Fruit fly (Drosophila melanogaster) whole organism, embryonic: ENCODE measurements around the gene CG5355.

Source experiments
- CG2120 ChIP-seq: fragments of 200-800 bp; sonication (Bioruptor generic); optimal IDR thresholded peaks from 3 replicates; lab custom pipeline; 2016; ENCODE audit warnings: missing biosample characterization, missing genetic modification characterization
- CG2678 ChIP-seq: fragments of 200-800 bp; sonication (Bioruptor generic); optimal IDR thresholded peaks from 3 replicates; lab custom pipeline; 2019; ENCODE audit warnings: missing biosample characterization, mild to moderate bottlenecking, missing genetic modification characterization, moderate library complexity
- CoRest ChIP-seq: fragments of 200-800 bp; sonication (Bioruptor generic); optimal IDR thresholded peaks from 3 replicates; lab custom pipeline; 2018; ENCODE audit warnings: missing biosample characterization, mild to moderate bottlenecking, missing genetic modification characterization, moderate library complexity
- Xrp1 ChIP-seq: fragments of 200-800 bp; sonication (Bioruptor generic); IDR thresholded peaks from 2 replicates; pipeline ENCODE4 v1.3.6; 2022; ENCODE audit warnings: missing biosample characterization, missing genetic modification characterization
- aop ChIP-seq: fragments of 200-800 bp; sonication (Bioruptor generic); IDR thresholded peaks from 2 replicates; pipeline ENCODE4 v1.3.6; 2022; ENCODE audit warnings: missing biosample characterization, missing genetic modification characterization
- row ChIP-seq: fragments of 200-800 bp; sonication (Bioruptor generic); IDR thresholded peaks from 3 replicates; pipeline ENCODE4 v1.3.6; 2022; ENCODE audit warnings: missing biosample characterization, missing genetic modification characterization
- seq ChIP-seq: fragments of 200-800 bp; sonication (Bioruptor generic); IDR thresholded peaks from 2 replicates; pipeline ENCODE4 v1.3.6; 2022; ENCODE audit warnings: missing biosample characterization, missing genetic modification characterization

- TF ChIP-seq Xrp1 (GFP tag; lab: Robert Waterston, UW) (no peak), CoRest (tag; lab: Kevin White, UChicago) (peak; percentile 20), seq (GFP tag; lab: Robert Waterston, UW) (no peak), aop (GFP tag; lab: Robert Waterston, UW) (no peak), CG2120 (GFP tag; lab: Kevin White, UChicago) (no peak), row (GFP tag; lab: Robert Waterston, UW) (peak; percentile 26; the same call in 1 of the 3 replicates), CG2678 (tag; lab: Kevin White, UChicago) (no peak)
Observed at dm6 chr2L:10379865-10380264, 33.4 kb downstream of the CG5355 start, which contains the start of gene gny.
